Worm (Caenorhabditis elegans) whole organism, L4 larva: ENCODE results near the gene F28H6.8.

Experiments
- D1046.2 ChIP-seq: fragments of 200-800 bp; sonication (Bioruptor generic); IDR thresholded peaks from 2 replicates; pipeline ENCODE4 v1.3.6; 2022; ENCODE audit warnings: missing genetic modification characterization, missing compliant biosample characterization
- F26F4.8 ChIP-seq: fragments of 200-800 bp; sonication (Bioruptor generic); conservative IDR thresholded peaks from 2 replicates; pipeline ENCODE4 v1.3.6; 2022; ENCODE audit warnings: missing genetic modification characterization, missing compliant biosample characterization
- F44E2.7 ChIP-seq: fragments of 200-800 bp; sonication (Bioruptor generic); IDR thresholded peaks from 2 replicates; pipeline ENCODE4 v2.1.2; 2022; ENCODE audit warnings: missing genetic modification characterization, missing compliant biosample characterization
- Y5F2A.4 ChIP-seq: fragments of 200-800 bp; sonication (Bioruptor generic); optimal IDR thresholded peaks from 2 replicates; lab custom pipeline; 2018; ENCODE audit warnings: mild to moderate bottlenecking, missing genetic modification characterization, missing compliant biosample characterization
- Y75B8A.6 ChIP-seq: fragments of 200-800 bp; sonication (Bioruptor generic); IDR thresholded peaks from 2 replicates; pipeline ENCODE4 v1.3.6; 2022; ENCODE audit warnings: missing genetic modification reagents, missing genetic modification characterization, missing compliant biosample characterization
- aha-1 ChIP-seq: fragments of 150-350 bp; peaks from one replicate; lab custom pipeline; 2014; ENCODE audit warnings: missing biosample characterization, missing genetic modification characterization
- daf-19 ChIP-seq: fragments of 200-800 bp; sonication (Bioruptor generic); conservative IDR thresholded peaks from 2 replicates; pipeline ENCODE4 v1.3.6; 2022; ENCODE audit warnings: missing genetic modification characterization, missing compliant biosample characterization
- egl-27 ChIP-seq: sonication (generic microtip); optimal IDR thresholded peaks from 3 replicates; lab custom pipeline; 2017; ENCODE audit warnings: missing biosample characterization, missing genetic modification reagents, missing genetic modification characterization
- fkh-10 ChIP-seq: fragments of 150-350 bp; optimal IDR thresholded peaks from 2 replicates; lab custom pipeline; 2014; ENCODE audit warnings: missing biosample characterization, missing genetic modification reagents, missing genetic modification characterization
- lin-1 ChIP-seq: fragments of 200-800 bp; sonication (Bioruptor generic); IDR thresholded peaks from 2 replicates; pipeline ENCODE4 v1.3.6; 2022; ENCODE audit warnings: missing genetic modification reagents, missing genetic modification characterization, missing compliant biosample characterization
- lin-38 ChIP-seq: fragments of 200-800 bp; sonication (Bioruptor generic); IDR thresholded peaks from 2 replicates; pipeline ENCODE4 v1.3.6; 2022; ENCODE audit warnings: missing genetic modification reagents, missing genetic modification characterization, missing compliant biosample characterization
- lir-3 ChIP-seq: sonication (generic microtip); optimal IDR thresholded peaks from 2 replicates; lab custom pipeline; 2016; ENCODE audit warnings: mild to moderate bottlenecking, missing genetic modification characterization, missing compliant biosample characterization
- madf-5 ChIP-seq, 2 experiments: fragments of 200-800 bp; sonication (Bioruptor generic); IDR thresholded peaks; 2 replicates each; pipeline ENCODE4 v1.3.6; 2022; ENCODE audit warnings: missing compliant biosample characterization in 2 of 2, missing genetic modification characterization in 2 of 2
- madf-9 ChIP-seq: fragments of 200-800 bp; sonication (Bioruptor generic); conservative IDR thresholded peaks from 2 replicates; pipeline ENCODE4 v1.3.6; 2022; ENCODE audit warnings: missing genetic modification reagents, missing genetic modification characterization, missing compliant biosample characterization
- mdt-29 ChIP-seq: fragments of 200-800 bp; sonication (Bioruptor generic); IDR thresholded peaks from 2 replicates; pipeline ENCODE4 v1.3.6; 2022; ENCODE audit warnings: missing genetic modification reagents, missing genetic modification characterization, missing compliant biosample characterization
- nhr-28 ChIP-seq: fragments of 150-350 bp; optimal IDR thresholded peaks from 2 replicates; lab custom pipeline; 2014; ENCODE audit warnings: missing biosample characterization, missing genetic modification characterization
- pha-4 ChIP-seq, 2 experiments: fragments of 150-350 bp in 1 of 2; fragments of 200-800 bp in 1 of 2; sonication (Bioruptor generic) in 1 of 2; IDR thresholded peaks in 1 of 2; optimal IDR thresholded peaks in 1 of 2; 2 replicates each; pipeline versions ENCODE4 v1.3.6 to Lab custom; 2014 to 2022; ENCODE audit warnings: missing genetic modification characterization in 2 of 2, missing genetic modification reagents in 2 of 2, missing biosample characterization in 1 of 2, missing compliant biosample characterization in 1 of 2
- set-16 ChIP-seq: fragments of 200-800 bp; sonication (Bioruptor generic); IDR thresholded peaks from 2 replicates; pipeline ENCODE4 v1.3.6; 2022; ENCODE audit warnings: missing genetic modification reagents, missing genetic modification characterization, missing compliant biosample characterization
- skn-1 ChIP-seq: fragments of 150-350 bp; optimal IDR thresholded peaks from 2 replicates; lab custom pipeline; 2014; ENCODE audit warnings: missing biosample characterization, missing genetic modification characterization
- tag-97 ChIP-seq: fragments of 200-800 bp; sonication (Bioruptor generic); IDR thresholded peaks from 2 replicates; pipeline ENCODE4 v1.3.6; 2022; ENCODE audit warnings: missing genetic modification characterization, missing compliant biosample characterization
- tra-1 ChIP-seq: fragments of 200-800 bp; sonication (Bioruptor generic); IDR thresholded peaks from 2 replicates; pipeline ENCODE4 v1.3.6; 2022; ENCODE audit warnings: missing genetic modification reagents, missing genetic modification characterization, missing compliant biosample characterization
- unc-62 ChIP-seq, 3 experiments: fragments of 150-350 bp in 1 of 3; sonication (generic microtip); optimal IDR thresholded peaks in 2 of 3; peaks in 1 of 3; 1 replicate in 1 of 3; 2 replicates in 2 of 3; lab custom pipeline; 2014 to 2017; ENCODE audit warnings: missing biosample characterization in 3 of 3, missing genetic modification characterization in 3 of 3, missing genetic modification reagents in 3 of 3, missing genotype in 1 of 3

The F28H6.8 gene

ce11 chrX:14090990-14091389 lies 43.2 kb downstream of the F28H6.8 start:
- TF ChIP-seq unc-62 (GFP tag; optimal IDR thresholded peaks at IDR 0.05 in 1 of 2; lab: Kevin White, UChicago) (peak in 1 of 2 experiments; percentile 84), unc-62 (tag; optimal IDR thresholded peaks at IDR 0.05; lab: Kevin White, UChicago) (no peak), lin-38 (GFP tag; lab: Robert Waterston, UW) (no peak), fkh-10 (GFP tag; lab: Kevin White, UChicago) (no peak), skn-1 (tag; lab: Kevin White, UChicago) (no peak)

DNA sequence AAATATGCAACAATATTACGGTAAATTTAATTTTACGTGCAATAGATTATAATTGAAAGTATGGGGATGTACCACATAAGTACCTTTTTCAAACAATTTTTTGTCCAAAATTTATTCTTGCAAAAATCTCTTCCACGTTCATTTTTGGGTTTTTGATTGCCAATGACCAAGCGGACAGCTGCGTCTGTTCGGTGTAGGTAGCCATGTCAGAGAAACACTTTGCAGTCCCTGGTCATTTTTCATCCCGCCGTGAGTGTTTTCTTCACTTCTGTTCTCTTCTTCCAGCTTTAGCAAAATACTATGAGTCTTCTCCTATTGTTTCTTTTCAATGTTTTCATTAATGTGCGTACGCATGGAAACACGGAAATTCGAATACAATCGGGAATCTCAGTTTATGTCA lies 44.1 kb downstream of the F28H6.8 start, which contains the start of gene dsl-4:
Gene dsl-4, plus strand, starts transcription at position 301 of the 400 bp plus-strand sequence.
- no peak for TF ChIP-seq daf-19 (GFP tag; lab: Robert Waterston, UW)
- TF ChIP-seq F44E2.7 (GFP tag; lab: Robert Waterston, UW): no peak
- TF ChIP-seq nhr-28: no peak
- no peak for TF ChIP-seq egl-27
- no peak for TF ChIP-seq tra-1 (GFP tag; lab: Robert Waterston, UW)
- TF ChIP-seq Y5F2A.4 (GFP tag; lab: Kevin White, UChicago): no peak
- no peak for TF ChIP-seq lir-3 (tag; lab: Kevin White, UChicago)
- no peak for TF ChIP-seq lin-1
- TF ChIP-seq aha-1 (tag; lab: Kevin White, UChicago): no peak
- TF ChIP-seq tag-97 (GFP tag; lab: Robert Waterston, UW): no peak
- TF ChIP-seq pha-4 (GFP tag; IDR thresholded peaks at IDR 0.05; lab: Robert Waterston, UW): no peak
- no peak for TF ChIP-seq pha-4 (tag; optimal IDR thresholded peaks at IDR 0.05; lab: Kevin White, UChicago)
- TF ChIP-seq unc-62 (GFP tag; optimal IDR thresholded peaks at IDR 0.05 in 1 of 2; lab: Kevin White, UChicago): no peak
- no peak for TF ChIP-seq unc-62 (tag; optimal IDR thresholded peaks at IDR 0.05; lab: Kevin White, UChicago)
- no peak for TF ChIP-seq D1046.2 (GFP tag; lab: Robert Waterston, UW)
- TF ChIP-seq F26F4.8 (GFP tag; lab: Robert Waterston, UW): no peak
- no peak for TF ChIP-seq fkh-10 (GFP tag; lab: Kevin White, UChicago)
- TF ChIP-seq madf-9 (GFP tag; lab: Robert Waterston, UW): no peak
- TF ChIP-seq mdt-29 (GFP tag; lab: Robert Waterston, UW): no peak
- no peak for TF ChIP-seq madf-5 (GFP tag; IDR thresholded peaks at IDR 0.05; lab: Robert Waterston, UW)
- TF ChIP-seq Y75B8A.6 (GFP tag; lab: Robert Waterston, UW): no peak

DNA sequence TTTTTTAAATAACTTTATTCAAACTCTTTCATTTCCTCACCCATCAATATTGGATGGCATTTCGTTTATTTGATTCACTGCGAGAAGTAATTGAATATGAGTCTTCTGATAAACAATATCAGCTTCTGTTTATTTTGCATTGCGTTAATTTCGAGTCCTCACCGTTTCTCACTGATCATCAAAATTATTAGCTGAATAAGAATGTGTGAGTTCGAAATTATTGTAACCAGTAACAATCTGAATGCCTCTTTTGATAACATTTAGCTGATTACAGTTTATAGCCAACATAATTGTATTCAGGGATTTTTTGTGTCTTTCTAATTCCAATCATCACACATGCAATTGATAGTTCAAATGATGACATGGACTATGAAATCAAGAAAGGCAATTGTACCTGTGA lies 48.9 kb downstream of the F28H6.8 start, which contains the start of gene F16B12.1:
Gene F16B12.1, plus strand, starts transcription at position 301 of the 400 bp plus-strand sequence.
- TF ChIP-seq aha-1 (tag; lab: Kevin White, UChicago): no peak

DNA sequence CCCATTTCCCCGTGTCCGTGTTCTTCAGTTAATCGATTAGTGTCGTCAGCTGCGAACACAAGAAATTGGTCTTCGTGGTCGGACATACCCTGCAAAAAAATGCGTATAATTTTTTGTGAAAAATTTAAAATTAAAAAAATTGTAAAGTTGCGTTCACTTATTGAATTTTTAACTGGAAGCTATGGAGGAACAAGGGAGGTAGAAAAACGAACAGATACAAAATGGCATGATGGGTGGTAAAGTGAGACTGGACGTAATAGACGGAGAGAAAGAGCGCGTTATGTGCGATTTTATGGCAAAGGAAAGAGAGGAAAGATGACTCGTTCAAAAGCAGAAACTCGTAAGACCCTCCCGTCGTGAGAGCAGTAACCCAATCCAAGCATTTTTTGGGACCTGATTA lies 49.9 kb downstream of the F28H6.8 start, which contains the start of gene C33G3.6:
Gene C33G3.6, minus strand, starts transcription at position 101 of the 400 bp plus-strand sequence.
- TF ChIP-seq unc-62 (GFP tag; optimal IDR thresholded peaks at IDR 0.05 in 1 of 2; lab: Kevin White, UChicago) (peak in 1 of 2 experiments; percentile 2), unc-62 (tag; optimal IDR thresholded peaks at IDR 0.05; lab: Kevin White, UChicago) (no peak), set-16 (GFP tag; lab: Robert Waterston, UW) (no peak)
